Worm (Caenorhabditis elegans) whole organism, L2 larva: Measurements from ENCODE around the gene vglu-2.

ENCODE experiments used
- C34F6.9 ChIP-seq: fragments of 150-350 bp; optimal IDR thresholded peaks from 2 replicates; lab custom pipeline; 2014; ENCODE audit warnings: missing biosample characterization, missing genetic modification characterization
- F13H6.1 ChIP-seq: sonication (generic microtip); optimal IDR thresholded peaks from 2 replicates; lab custom pipeline; 2016; ENCODE audit warnings: missing genetic modification characterization, missing compliant biosample characterization
- R02D3.7 ChIP-seq: fragments of 150-350 bp; optimal IDR thresholded peaks from 2 replicates; lab custom pipeline; 2014; ENCODE audit warnings: missing biosample characterization, missing genetic modification characterization
- ZK546.5 ChIP-seq: sonication (generic microtip); optimal IDR thresholded peaks from 2 replicates; lab custom pipeline; 2017; ENCODE audit warnings: missing biosample characterization, missing genetic modification characterization
- alr-1 ChIP-seq: fragments of 150-350 bp; optimal IDR thresholded peaks from 2 replicates; lab custom pipeline; 2014; ENCODE audit warnings: missing biosample characterization, missing genetic modification characterization
- ama-1 ChIP-seq: fragments of 150-350 bp; optimal IDR thresholded peaks from 2 replicates; lab custom pipeline; 2018; ENCODE audit warnings: inconsistent platforms
- blmp-1 ChIP-seq: sonication (generic microtip); optimal IDR thresholded peaks from 2 replicates; lab custom pipeline; 2017; ENCODE audit warnings: missing genetic modification characterization, mild to moderate bottlenecking, missing compliant biosample characterization, antibody characterized with exemption, moderate library complexity; ENCODE audit not compliant: insufficient read depth
- crh-2 ChIP-seq: sonication (generic microtip); optimal IDR thresholded peaks from 2 replicates; lab custom pipeline; 2017; ENCODE audit warnings: missing biosample characterization, missing genetic modification characterization
- dmd-4 ChIP-seq: sonication (generic microtip); optimal IDR thresholded peaks from 2 replicates; lab custom pipeline; 2017; ENCODE audit warnings: missing biosample characterization, missing genetic modification characterization
- elt-1 ChIP-seq: fragments of 150-350 bp; optimal IDR thresholded peaks from 2 replicates; lab custom pipeline; 2014; ENCODE audit warnings: missing biosample characterization, missing genetic modification characterization
- gmeb-1 ChIP-seq: fragments of 150-350 bp; optimal IDR thresholded peaks from 2 replicates; lab custom pipeline; 2014; ENCODE audit warnings: missing biosample characterization, missing genetic modification characterization
- lin-13 ChIP-seq: fragments of 150-350 bp; optimal IDR thresholded peaks from 2 replicates; lab custom pipeline; 2014; ENCODE audit warnings: missing biosample characterization, missing genetic modification reagents, missing genetic modification characterization
- lin-39 ChIP-seq: fragments of 150-350 bp; optimal IDR thresholded peaks from 2 replicates; lab custom pipeline; 2014; ENCODE audit warnings: missing biosample characterization, missing genetic modification reagents, missing genetic modification characterization
- lsy-2 ChIP-seq, 2 experiments: fragments of 150-350 bp in 1 of 2; sonication (generic microtip) in 1 of 2; optimal IDR thresholded peaks; 2 replicates each; lab custom pipeline; 2014 to 2017; ENCODE audit warnings: missing biosample characterization in 2 of 2, missing genetic modification characterization in 2 of 2
- mab-5 ChIP-seq: fragments of 150-350 bp; optimal IDR thresholded peaks from 2 replicates; lab custom pipeline; 2014; ENCODE audit warnings: missing biosample characterization, missing genetic modification characterization
- mbf-1 ChIP-seq: sonication (generic microtip); optimal IDR thresholded peaks from 2 replicates; lab custom pipeline; 2017; ENCODE audit warnings: missing biosample characterization, missing genetic modification characterization
- mdl-1 ChIP-seq, 2 experiments: fragments of 150-350 bp in 1 of 2; sonication (generic microtip) in 1 of 2; optimal IDR thresholded peaks; 2 replicates each; lab custom pipeline; 2017; ENCODE audit warnings: missing biosample characterization in 2 of 2, missing genetic modification characterization in 2 of 2
- nhr-11 ChIP-seq: fragments of 150-350 bp; optimal IDR thresholded peaks from 2 replicates; lab custom pipeline; 2014; ENCODE audit warnings: missing biosample characterization, missing genetic modification characterization
- nhr-129 ChIP-seq: fragments of 150-350 bp; optimal IDR thresholded peaks from 2 replicates; lab custom pipeline; 2014; ENCODE audit warnings: missing biosample characterization, missing genetic modification characterization
- nhr-21 ChIP-seq: fragments of 150-350 bp; optimal IDR thresholded peaks from 2 replicates; lab custom pipeline; 2014; ENCODE audit warnings: missing biosample characterization, missing genetic modification characterization
- nhr-23 ChIP-seq: fragments of 150-350 bp; optimal IDR thresholded peaks from 2 replicates; lab custom pipeline; 2014; ENCODE audit warnings: missing biosample characterization, missing genetic modification reagents, missing genetic modification characterization
- nhr-237 ChIP-seq: fragments of 150-350 bp; optimal IDR thresholded peaks from 2 replicates; lab custom pipeline; 2014; ENCODE audit warnings: missing biosample characterization, missing genetic modification characterization
- nhr-77 ChIP-seq: fragments of 150-350 bp; optimal IDR thresholded peaks from 2 replicates; lab custom pipeline; 2014; ENCODE audit warnings: missing biosample characterization, missing genetic modification characterization
- sem-4 ChIP-seq: fragments of 150-350 bp; optimal IDR thresholded peaks from 2 replicates; lab custom pipeline; 2014; ENCODE audit warnings: missing biosample characterization, missing genetic modification reagents, missing genetic modification characterization
- skn-1 ChIP-seq: sonication (generic microtip); optimal IDR thresholded peaks from 2 replicates; lab custom pipeline; 2017; ENCODE audit warnings: missing biosample characterization, missing genetic modification characterization
- sma-3 ChIP-seq: sonication (generic microtip); optimal IDR thresholded peaks from 2 replicates; lab custom pipeline; 2016; ENCODE audit warnings: missing genetic modification reagents, missing genetic modification characterization, missing compliant biosample characterization
- snpc-4 ChIP-seq: fragments of 150-350 bp; optimal IDR thresholded peaks from 2 replicates; lab custom pipeline; 2014; ENCODE audit warnings: missing biosample characterization, missing genetic modification characterization
- unc-39 ChIP-seq: fragments of 150-350 bp; optimal IDR thresholded peaks from 2 replicates; lab custom pipeline; 2014; ENCODE audit warnings: missing biosample characterization, missing genetic modification characterization
- unc-55 ChIP-seq: fragments of 150-350 bp; sonication (generic microtip); optimal IDR thresholded peaks from 3 replicates; lab custom pipeline; 2014; ENCODE audit warnings: missing biosample characterization, missing genetic modification reagents, missing genetic modification characterization
- unc-62 ChIP-seq: fragments of 150-350 bp; optimal IDR thresholded peaks from 2 replicates; lab custom pipeline; 2014; ENCODE audit warnings: missing biosample characterization, missing genetic modification reagents, missing genetic modification characterization
- zag-1 ChIP-seq: fragments of 150-350 bp; optimal IDR thresholded peaks from 2 replicates; lab custom pipeline; 2014; ENCODE audit warnings: missing biosample characterization, missing genetic modification characterization
- ztf-11 ChIP-seq: sonication (generic microtip); optimal IDR thresholded peaks from 2 replicates; lab custom pipeline; 2017; ENCODE audit warnings: missing biosample characterization, missing genetic modification characterization
- ztf-4 ChIP-seq: fragments of 150-350 bp; optimal IDR thresholded peaks from 2 replicates; lab custom pipeline; 2014; ENCODE audit warnings: missing biosample characterization, missing genetic modification characterization

Gene vglu-2

DNA sequence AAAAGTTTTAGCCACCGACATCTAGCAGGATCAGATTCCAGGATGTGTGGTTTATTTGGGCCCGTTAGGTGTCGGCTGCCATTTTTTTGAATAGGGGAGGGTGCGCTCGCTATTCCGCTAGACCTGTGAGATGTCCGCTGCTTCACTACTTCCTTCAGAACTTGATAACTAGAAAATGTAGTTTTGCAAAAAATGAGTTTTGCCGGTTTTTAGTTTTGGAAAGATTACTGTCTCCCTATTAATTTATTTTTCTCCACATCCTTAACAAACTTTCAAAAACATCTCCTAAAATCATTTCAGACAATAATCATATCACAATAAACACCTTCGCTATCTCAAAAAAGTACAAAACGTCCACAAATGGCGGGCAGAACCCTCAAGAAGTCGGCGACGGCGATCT is at the start of gene vglu-2:
Gene vglu-2 (plus strand): TSS at position 301 of the 400 bp plus-strand sequence.
- TF ChIP-seq R02D3.7 (tag; lab: Kevin White, UChicago) (no peak), nhr-23 (tag; lab: Kevin White, UChicago) (no peak), lin-39 (no peak), ztf-4 (tag; lab: Kevin White, UChicago) (no peak), ZK546.5 (tag; lab: Kevin White, UChicago) (no peak), ztf-11 (no peak), zag-1 (tag; lab: Kevin White, UChicago) (no peak), sma-3 (GFP tag; lab: Kevin White, UChicago) (no peak)
- TF ChIP-seq, all 48 proteins: peak for 0

DNA sequence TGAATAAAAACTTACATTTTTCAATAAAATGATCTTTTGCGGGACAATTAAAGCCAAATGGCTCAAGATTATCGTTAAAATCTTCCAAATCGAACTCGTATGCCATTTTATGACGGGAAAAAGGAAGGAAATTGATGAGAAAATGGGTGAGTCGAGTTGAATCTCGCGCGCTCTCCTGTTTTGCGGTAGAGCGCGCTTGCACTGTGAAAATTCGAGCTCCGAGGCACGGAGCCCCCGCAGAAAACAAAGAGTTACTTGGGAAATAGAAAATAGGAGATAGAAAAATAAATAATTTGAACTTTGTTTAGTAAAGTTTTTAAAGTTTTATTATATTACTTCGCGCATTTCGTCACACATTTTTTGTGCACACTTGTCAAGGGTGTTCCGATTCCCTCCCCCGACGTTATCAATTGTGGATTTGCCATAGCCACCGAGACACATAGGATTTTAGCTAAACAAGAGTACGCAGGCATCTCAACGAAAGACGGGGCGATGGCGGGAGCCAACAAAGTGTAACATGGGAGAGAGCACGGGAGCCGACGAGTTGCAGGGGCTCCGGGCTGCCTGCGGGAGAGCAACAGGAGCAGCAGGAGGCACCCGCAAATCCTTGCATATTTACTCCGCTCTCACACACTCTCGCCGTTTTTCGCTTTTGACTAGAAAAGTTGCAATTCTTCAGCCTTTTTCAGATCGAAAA is 46.3 kb upstream of the vglu-2 start, which contains the start of the genes div-1 and cor-1:
Gene div-1 (minus strand): TSS at position 119 of the 697 bp plus-strand sequence.
Gene cor-1 (plus strand): TSS at position 671 of the 697 bp plus-strand sequence.
- TF ChIP-seq gmeb-1 (tag; lab: Kevin White, UChicago): peak; percentile 86
- no peak for TF ChIP-seq sem-4 (tag; lab: Kevin White, UChicago)
- no peak for TF ChIP-seq R02D3.7 (tag; lab: Kevin White, UChicago)
- no peak for TF ChIP-seq snpc-4 (tag; lab: Kevin White, UChicago)
- peak; percentile 16 for TF ChIP-seq lin-13 (GFP tag; lab: Kevin White, UChicago)
- peak; percentile 56 for TF ChIP-seq unc-55 (GFP tag; lab: Kevin White, UChicago)
- TF ChIP-seq sma-3 (GFP tag; lab: Kevin White, UChicago): peak; percentile 10
- TF ChIP-seq nhr-129 (tag; lab: Kevin White, UChicago): peak; percentile 15
- TF ChIP-seq crh-2 (tag; lab: Kevin White, UChicago): peak; percentile 37
- TF ChIP-seq F13H6.1 (tag; lab: Kevin White, UChicago): peak; percentile 5
- peak; percentile 38 for TF ChIP-seq C34F6.9 (tag; lab: Kevin White, UChicago)
- TF ChIP-seq lsy-2 (tag; optimal IDR thresholded peaks at IDR 0.05; lab: Kevin White, UChicago): peak in 1 of 2 experiments; percentile 60
- TF ChIP-seq, all 48 proteins: peak for 9

ce11 chrIII:10251114-10251513 is 43.8 kb upstream of the vglu-2 start:
- no peak for TF ChIP-seq mab-5
- TF ChIP-seq lin-13 (GFP tag; lab: Kevin White, UChicago): no peak
- TF ChIP-seq blmp-1 (tag; lab: Kevin White, UChicago): no peak
- TF ChIP-seq mbf-1 (tag; lab: Kevin White, UChicago): no peak
- no peak for TF ChIP-seq dmd-4 (tag; lab: Kevin White, UChicago)
- TF ChIP-seq nhr-21: no peak
- no peak for TF ChIP-seq gmeb-1 (tag; lab: Kevin White, UChicago)
- TF ChIP-seq alr-1 (tag; lab: Kevin White, UChicago): no peak
- no peak for TF ChIP-seq snpc-4 (tag; lab: Kevin White, UChicago)
- TF ChIP-seq ZK546.5 (tag; lab: Kevin White, UChicago): no peak
- TF ChIP-seq crh-2 (tag; lab: Kevin White, UChicago): no peak
- TF ChIP-seq ama-1 (lab: Kevin White, UChicago): no peak
- no peak for TF ChIP-seq elt-1 (tag; lab: Kevin White, UChicago)
- TF ChIP-seq nhr-77 (tag; lab: Kevin White, UChicago): no peak
- no peak for TF ChIP-seq nhr-237 (tag; lab: Kevin White, UChicago)
- no peak for TF ChIP-seq unc-62 (GFP tag; lab: Kevin White, UChicago)
- TF ChIP-seq nhr-129 (tag; lab: Kevin White, UChicago): no peak
- no peak for TF ChIP-seq unc-55 (GFP tag; lab: Kevin White, UChicago)
- no peak for TF ChIP-seq unc-39 (tag; lab: Kevin White, UChicago)

DNA sequence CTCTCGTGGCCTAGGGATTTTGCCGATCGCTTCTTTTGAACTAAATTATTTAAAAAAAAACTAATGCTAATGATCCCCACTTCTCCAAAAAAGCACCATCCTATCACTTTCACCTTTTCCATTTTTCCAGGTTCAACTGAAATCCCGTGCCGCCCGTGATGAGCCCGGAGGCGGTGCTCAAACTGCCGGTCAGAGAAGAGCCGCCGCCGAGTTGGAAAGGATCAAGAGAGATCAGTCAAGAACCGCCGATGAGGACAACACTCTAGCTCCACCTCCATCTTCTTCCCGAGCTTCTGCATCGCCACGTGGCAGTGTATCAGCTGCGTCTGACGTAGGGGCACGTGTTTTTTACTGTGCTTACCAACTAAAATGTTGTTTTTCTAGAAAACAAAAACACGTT is 41.6 kb upstream of the vglu-2 start:
- TF ChIP-seq mdl-1 (tag; optimal IDR thresholded peaks at IDR 0.05; lab: Kevin White, UChicago) (no peak), lin-39 (no peak), mab-5 (no peak), alr-1 (tag; lab: Kevin White, UChicago) (no peak), nhr-11 (no peak), dmd-4 (tag; lab: Kevin White, UChicago) (no peak), sem-4 (tag; lab: Kevin White, UChicago) (no peak), skn-1 (tag; lab: Kevin White, UChicago) (no peak), gmeb-1 (tag; lab: Kevin White, UChicago) (no peak)
